Worm (Caenorhabditis elegans) whole organism, L3 larva: ENCODE results near the gene irld-2.

ENCODE experiments used
- R02D3.7 ChIP-seq: fragments of 150-350 bp; optimal IDR thresholded peaks from 2 replicates; lab custom pipeline; 2014; ENCODE audit warnings: missing biosample characterization, missing genetic modification characterization
- ZK546.5 ChIP-seq: sonication (generic microtip); optimal IDR thresholded peaks from 2 replicates; lab custom pipeline; 2017; ENCODE audit warnings: missing biosample characterization, missing genetic modification characterization
- aly-2 ChIP-seq: fragments of 150-350 bp; optimal IDR thresholded peaks from 2 replicates; lab custom pipeline; 2014; ENCODE audit warnings: missing biosample characterization, missing genetic modification characterization
- ama-1 ChIP-seq: fragments of 150-350 bp; optimal IDR thresholded peaks from 2 replicates; lab custom pipeline; 2018
- ceh-16 ChIP-seq: sonication (generic microtip); optimal IDR thresholded peaks from 2 replicates; lab custom pipeline; 2017; ENCODE audit warnings: missing biosample characterization, missing genetic modification characterization
- ceh-28 ChIP-seq: fragments of 150-350 bp; optimal IDR thresholded peaks from 2 replicates; lab custom pipeline; 2014; ENCODE audit warnings: missing biosample characterization, missing genetic modification reagents, missing genetic modification characterization
- ceh-82 ChIP-seq: fragments of 150-350 bp; optimal IDR thresholded peaks from 2 replicates; lab custom pipeline; 2014; ENCODE audit warnings: missing biosample characterization, missing genetic modification characterization
- ceh-9 ChIP-seq: sonication (generic microtip); optimal IDR thresholded peaks from 2 replicates; lab custom pipeline; 2018; ENCODE audit warnings: missing biosample characterization, missing genetic modification characterization
- daf-12 ChIP-seq: fragments of 150-350 bp; optimal IDR thresholded peaks from 2 replicates; lab custom pipeline; 2014; ENCODE audit warnings: missing biosample characterization, missing genetic modification reagents, missing genetic modification characterization
- egl-27 ChIP-seq: sonication (generic microtip); optimal IDR thresholded peaks from 4 replicates; lab custom pipeline; 2017; ENCODE audit warnings: missing biosample characterization, missing genetic modification reagents, missing genetic modification characterization
- egl-5 ChIP-seq: fragments of 150-350 bp; optimal IDR thresholded peaks from 2 replicates; lab custom pipeline; 2017; ENCODE audit warnings: missing biosample characterization, missing genetic modification reagents, missing genetic modification characterization, inconsistent platforms
- elt-1 ChIP-seq: fragments of 150-350 bp; optimal IDR thresholded peaks from 2 replicates; lab custom pipeline; 2014; ENCODE audit warnings: missing biosample characterization, missing genetic modification characterization
- elt-2 ChIP-seq: sonication (generic microtip); optimal IDR thresholded peaks from 2 replicates; lab custom pipeline; 2016; ENCODE audit warnings: missing genetic modification reagents, mild to moderate bottlenecking, missing genetic modification characterization, missing compliant biosample characterization
- elt-3 ChIP-seq, 3 experiments: fragments of 150-350 bp in 1 of 3; sonication (generic microtip) in 2 of 3; optimal IDR thresholded peaks; 2 replicates in 2 of 3; 4 replicates in 1 of 3; lab custom pipeline; 2014 to 2017; ENCODE audit warnings: missing biosample characterization in 3 of 3, missing genetic modification characterization in 3 of 3
- eor-1 ChIP-seq, 2 experiments: fragments of 150-350 bp; optimal IDR thresholded peaks; 2 replicates each; lab custom pipeline; 2014 to 2018; ENCODE audit warnings: missing biosample characterization in 2 of 2, missing genetic modification characterization in 2 of 2
- fkh-10 ChIP-seq: sonication (generic microtip); optimal IDR thresholded peaks from 2 replicates; lab custom pipeline; 2017; ENCODE audit warnings: missing biosample characterization, missing genetic modification reagents, missing genetic modification characterization
- fkh-2 ChIP-seq: fragments of 150-350 bp; optimal IDR thresholded peaks from 2 replicates; lab custom pipeline; 2014; ENCODE audit warnings: missing biosample characterization, missing genetic modification reagents, missing genetic modification characterization
- fos-1 ChIP-seq: fragments of 150-350 bp; optimal IDR thresholded peaks from 2 replicates; lab custom pipeline; 2014; ENCODE audit warnings: missing biosample characterization, missing genetic modification characterization
- hmg-11 ChIP-seq: sonication (generic microtip); optimal IDR thresholded peaks from 2 replicates; lab custom pipeline; 2016; ENCODE audit warnings: missing genetic modification characterization, missing compliant biosample characterization
- jun-1 ChIP-seq: fragments of 150-350 bp; optimal IDR thresholded peaks from 2 replicates; lab custom pipeline; 2014; ENCODE audit warnings: missing biosample characterization, missing genetic modification reagents, missing genetic modification characterization
- lin-15B ChIP-seq: fragments of 150-350 bp; optimal IDR thresholded peaks from 2 replicates; lab custom pipeline; 2014; ENCODE audit warnings: missing biosample characterization, missing genetic modification characterization
- lin-39 ChIP-seq: fragments of 150-350 bp; optimal IDR thresholded peaks from 2 replicates; lab custom pipeline; 2018; ENCODE audit warnings: missing biosample characterization, missing genetic modification reagents, missing genetic modification characterization
- lsy-12 ChIP-seq: sonication (generic microtip); optimal IDR thresholded peaks from 2 replicates; lab custom pipeline; 2016; ENCODE audit warnings: mild to moderate bottlenecking, missing genetic modification characterization, missing compliant biosample characterization
- mdl-1 ChIP-seq: fragments of 150-350 bp; optimal IDR thresholded peaks from 2 replicates; lab custom pipeline; 2014; ENCODE audit warnings: missing biosample characterization, missing genetic modification characterization
- mml-1 ChIP-seq: fragments of 150-350 bp; sonication (generic microtip); optimal IDR thresholded peaks from 3 replicates; lab custom pipeline; 2014; ENCODE audit warnings: missing biosample characterization, missing genetic modification characterization
- nfya-1 ChIP-seq: sonication (generic microtip); optimal IDR thresholded peaks from 2 replicates; lab custom pipeline; 2017; ENCODE audit warnings: missing genetic modification characterization, mild to moderate bottlenecking, missing compliant biosample characterization, antibody characterized with exemption, moderate library complexity; ENCODE audit not compliant: insufficient read depth
- nhr-11 ChIP-seq: fragments of 150-350 bp; optimal IDR thresholded peaks from 2 replicates; lab custom pipeline; 2014; ENCODE audit warnings: missing biosample characterization, missing genetic modification characterization
- nhr-12 ChIP-seq: fragments of 150-350 bp; optimal IDR thresholded peaks from 2 replicates; lab custom pipeline; 2014; ENCODE audit warnings: missing biosample characterization, missing genetic modification characterization
- nhr-23 ChIP-seq: fragments of 150-350 bp; optimal IDR thresholded peaks from 2 replicates; lab custom pipeline; 2014; ENCODE audit warnings: missing biosample characterization, missing genetic modification reagents, missing genetic modification characterization
- nhr-237 ChIP-seq: fragments of 150-350 bp; optimal IDR thresholded peaks from 2 replicates; lab custom pipeline; 2014; ENCODE audit warnings: missing biosample characterization, missing genetic modification characterization
- nhr-25 ChIP-seq: sonication (generic microtip); optimal IDR thresholded peaks from 2 replicates; lab custom pipeline; 2017; ENCODE audit warnings: missing biosample characterization, missing genetic modification characterization
- nhr-28 ChIP-seq: fragments of 150-350 bp; optimal IDR thresholded peaks from 2 replicates; lab custom pipeline; 2014; ENCODE audit warnings: missing biosample characterization, missing genetic modification characterization
- nhr-43 ChIP-seq: sonication (generic microtip); optimal IDR thresholded peaks from 2 replicates; lab custom pipeline; 2016; ENCODE audit warnings: mild to moderate bottlenecking, missing genetic modification characterization, missing compliant biosample characterization; ENCODE audit not compliant: poor library complexity, severe bottlenecking
- nhr-67 ChIP-seq: fragments of 150-350 bp; optimal IDR thresholded peaks from 2 replicates; lab custom pipeline; 2014; ENCODE audit warnings: missing biosample characterization, missing genetic modification characterization
- nhr-76 ChIP-seq: fragments of 150-350 bp; sonication (generic microtip); optimal IDR thresholded peaks from 5 replicates; lab custom pipeline; 2014; ENCODE audit warnings: missing biosample characterization, missing genetic modification characterization
- nhr-77 ChIP-seq: fragments of 150-350 bp; optimal IDR thresholded peaks from 2 replicates; lab custom pipeline; 2014; ENCODE audit warnings: missing biosample characterization, missing genetic modification characterization
- pha-4 ChIP-seq: fragments of 150-350 bp; optimal IDR thresholded peaks from 2 replicates; lab custom pipeline; 2014; ENCODE audit warnings: missing biosample characterization, missing genetic modification reagents, missing genetic modification characterization
- pqm-1 ChIP-seq: fragments of 150-350 bp; optimal IDR thresholded peaks from 2 replicates; lab custom pipeline; 2017; ENCODE audit warnings: missing biosample characterization, missing genetic modification characterization, inconsistent platforms
- sea-2 ChIP-seq: fragments of 150-350 bp; sonication (generic microtip); optimal IDR thresholded peaks from 4 replicates; lab custom pipeline; 2014; ENCODE audit warnings: missing biosample characterization, missing genetic modification reagents, missing genetic modification characterization
- skn-1 ChIP-seq: fragments of 150-350 bp; optimal IDR thresholded peaks from 2 replicates; lab custom pipeline; 2014; ENCODE audit warnings: missing biosample characterization, missing genetic modification characterization
- snpc-4 ChIP-seq: fragments of 150-350 bp; optimal IDR thresholded peaks from 2 replicates; lab custom pipeline; 2014; ENCODE audit warnings: missing biosample characterization, missing genetic modification characterization
- tbx-2 ChIP-seq: sonication (generic microtip); optimal IDR thresholded peaks from 2 replicates; lab custom pipeline; 2016; ENCODE audit warnings: mild to moderate bottlenecking, missing genetic modification characterization, missing compliant biosample characterization
- unc-39 ChIP-seq: sonication (generic microtip); optimal IDR thresholded peaks from 4 replicates; lab custom pipeline; 2017; ENCODE audit warnings: missing biosample characterization, missing genetic modification characterization
- unc-62 ChIP-seq: fragments of 150-350 bp; sonication (generic microtip); optimal IDR thresholded peaks from 4 replicates; lab custom pipeline; 2014; ENCODE audit warnings: missing biosample characterization, missing genetic modification reagents, missing genetic modification characterization
- zag-1 ChIP-seq: fragments of 150-350 bp; optimal IDR thresholded peaks from 2 replicates; lab custom pipeline; 2014; ENCODE audit warnings: missing biosample characterization, missing genetic modification characterization
- ztf-11 ChIP-seq: fragments of 150-350 bp; optimal IDR thresholded peaks from 2 replicates; lab custom pipeline; 2014; ENCODE audit warnings: missing biosample characterization, missing genetic modification characterization
- ztf-4 ChIP-seq: fragments of 150-350 bp; optimal IDR thresholded peaks from 2 replicates; lab custom pipeline; 2014; ENCODE audit warnings: missing biosample characterization, missing genetic modification characterization

Gene irld-2

DNA sequence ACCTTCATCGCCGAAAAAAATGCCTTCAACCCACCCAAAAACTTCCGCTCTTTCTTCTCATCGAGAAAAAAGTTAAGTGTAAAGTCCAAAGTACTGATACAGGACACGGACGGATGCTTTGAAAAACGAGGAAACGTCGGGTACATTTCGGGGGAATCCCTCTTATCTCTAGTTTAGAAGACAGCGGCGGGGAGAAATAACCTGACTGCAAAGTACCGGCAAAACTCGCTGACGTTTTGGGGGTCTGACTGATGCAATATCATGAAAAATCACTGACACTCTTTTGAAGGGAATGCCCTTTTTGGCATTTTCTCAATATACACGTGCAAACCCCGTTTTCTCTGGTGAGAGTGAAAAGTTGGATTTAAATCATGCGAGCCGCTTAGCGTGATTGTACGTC is 38.4 kb downstream of the irld-2 start (continued):
- TF ChIP-seq fkh-10 (GFP tag; lab: Kevin White, UChicago) (no peak), egl-27 (tag; lab: Kevin White, UChicago) (peak; percentile 85), pqm-1 (tag; lab: Kevin White, UChicago) (peak; percentile 71), nhr-43 (tag; lab: Kevin White, UChicago) (peak; percentile 90), lsy-12 (tag; lab: Kevin White, UChicago) (peak; percentile 24)

DNA sequence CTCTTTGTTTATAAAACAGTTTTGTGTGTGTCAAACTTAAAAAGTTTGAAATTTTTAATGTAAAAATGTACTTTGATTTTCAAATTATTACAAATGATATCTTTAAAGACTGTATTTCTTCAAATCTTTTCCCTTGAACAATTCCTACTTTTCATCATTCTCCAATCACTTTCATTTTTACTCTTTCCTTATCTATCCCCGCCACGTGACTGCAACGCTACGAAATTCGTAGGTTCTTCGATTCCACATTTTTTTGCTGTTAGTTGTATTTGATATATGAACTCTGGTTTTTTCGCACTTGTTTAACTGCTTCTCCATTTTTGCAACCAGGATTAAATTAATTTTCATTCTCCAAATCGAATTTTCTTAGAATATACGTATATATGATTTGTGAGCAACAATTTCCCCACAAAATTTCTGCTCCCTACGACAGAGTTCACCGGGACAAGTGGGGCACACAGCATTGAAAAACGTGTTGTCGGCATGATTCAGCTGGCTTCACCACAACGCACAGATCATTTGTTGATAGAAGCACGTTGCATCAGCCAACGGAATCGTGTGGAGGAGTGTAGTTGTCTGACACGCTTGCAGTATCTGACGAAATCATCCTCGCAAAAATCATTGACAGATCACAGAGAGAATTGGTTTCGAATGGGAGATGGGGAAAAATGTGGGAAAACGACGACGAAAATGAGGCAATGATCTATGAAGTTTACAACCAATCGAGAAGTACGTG is 40.0 kb downstream of the irld-2 start:
- TF ChIP-seq nhr-23 (tag; lab: Kevin White, UChicago) = peak; percentile 46
- TF ChIP-seq nhr-11 = peak; percentile 85
- TF ChIP-seq hmg-11 (tag; lab: Kevin White, UChicago) = no peak
- TF ChIP-seq mdl-1 = no peak
- no peak for TF ChIP-seq lsy-12 (tag; lab: Kevin White, UChicago)
- peak; percentile 39 for TF ChIP-seq nfya-1 (tag; lab: Kevin White, UChicago)
- no peak for TF ChIP-seq lin-39 (tag; lab: Kevin White, UChicago)
- TF ChIP-seq ceh-82 (tag; lab: Kevin White, UChicago) = no peak
- TF ChIP-seq ztf-4 (tag; lab: Kevin White, UChicago) = no peak
- peak; percentile 27 for TF ChIP-seq nhr-76 (tag; lab: Kevin White, UChicago)
- TF ChIP-seq nhr-43 (tag; lab: Kevin White, UChicago) = peak; percentile 84
- no peak for TF ChIP-seq fos-1
- peak; percentile 20 for TF ChIP-seq jun-1 (tag; lab: Kevin White, UChicago)
- no peak for TF ChIP-seq pqm-1 (tag; lab: Kevin White, UChicago)
- TF ChIP-seq ztf-11 (tag; lab: Kevin White, UChicago) = no peak
- TF ChIP-seq nhr-12 (tag; lab: Kevin White, UChicago) = no peak
- no peak for TF ChIP-seq ceh-28 (tag; lab: Kevin White, UChicago)
- no peak for TF ChIP-seq nhr-25 (tag; lab: Kevin White, UChicago)
- peak; percentile 33 for TF ChIP-seq egl-5 (tag; lab: Kevin White, UChicago)
- TF ChIP-seq ceh-9 (tag; lab: Kevin White, UChicago) = no peak
- no peak for TF ChIP-seq elt-3 (tag; optimal IDR thresholded peaks at IDR 0.05; lab: Kevin White, UChicago)
- no peak for TF ChIP-seq nhr-77 (tag; lab: Kevin White, UChicago)
- TF ChIP-seq mml-1 (tag; lab: Kevin White, UChicago) = no peak
- no peak for TF ChIP-seq daf-12
- TF ChIP-seq nhr-237 (tag; lab: Kevin White, UChicago) = no peak
- TF ChIP-seq snpc-4 = no peak
- TF ChIP-seq R02D3.7 (tag; lab: Kevin White, UChicago) = no peak
- TF ChIP-seq nhr-67 = no peak
- TF ChIP-seq ama-1 (lab: Kevin White, UChicago) = peak; percentile 73
- no peak for TF ChIP-seq fkh-2 (tag; lab: Kevin White, UChicago)
- TF ChIP-seq unc-62 (GFP tag; lab: Kevin White, UChicago) = no peak
- TF ChIP-seq aly-2 (tag; lab: Kevin White, UChicago) = no peak
- TF ChIP-seq eor-1 (tag; optimal IDR thresholded peaks at IDR 0.05; lab: Kevin White, UChicago) = no peak
- no peak for TF ChIP-seq pha-4 (tag; lab: Kevin White, UChicago)
- no peak for TF ChIP-seq sea-2
- no peak for TF ChIP-seq unc-39
- no peak for TF ChIP-seq nhr-28 (tag; lab: Kevin White, UChicago)
- TF ChIP-seq ceh-16 = no peak
- peak; percentile 17 for TF ChIP-seq tbx-2 (tag; lab: Kevin White, UChicago)
- no peak for TF ChIP-seq skn-1 (tag; lab: Kevin White, UChicago)
- TF ChIP-seq ZK546.5 (tag; lab: Kevin White, UChicago) = no peak
- peak; percentile 51 for TF ChIP-seq egl-27 (tag; lab: Kevin White, UChicago)
- no peak for TF ChIP-seq fkh-10 (GFP tag; lab: Kevin White, UChicago)
- TF ChIP-seq zag-1 (tag; lab: Kevin White, UChicago) = no peak
- peak; percentile 73 for TF ChIP-seq elt-2 (tag; lab: Kevin White, UChicago)
- TF ChIP-seq elt-1 = no peak
- TF ChIP-seq lin-15B (tag; lab: Kevin White, UChicago) = no peak
